Fruit fly (Drosophila melanogaster) whole organism, embryonic: ENCODE results near the gene CG10116.

ENCODE experiments used
- B-H1 ChIP-seq: fragments of 200-800 bp; sonication (Bioruptor generic); IDR thresholded peaks from 3 replicates; pipeline ENCODE4 v1.3.6; 2022; ENCODE audit warnings: missing biosample characterization, missing genetic modification characterization
- Blimp-1 ChIP-seq: fragments of 200-800 bp; sonication (Bioruptor generic); optimal IDR thresholded peaks from 3 replicates; lab custom pipeline; 2018; ENCODE audit warnings: missing biosample characterization, missing genetic modification characterization, mild to moderate bottlenecking, moderate library complexity, missing genetic modification reagents
- CG17361 ChIP-seq: fragments of 200-800 bp; sonication (Bioruptor generic); IDR thresholded peaks from 3 replicates; pipeline ENCODE4 v1.3.6; 2022; ENCODE audit warnings: missing biosample characterization, missing genetic modification characterization
- CG17829 ChIP-seq: fragments of 200-800 bp; optimal IDR thresholded peaks from 2 replicates; lab custom pipeline; 2019; ENCODE audit warnings: missing biosample characterization, mild to moderate bottlenecking, missing genetic modification characterization, moderate library complexity
- Kr ChIP-seq: fragments of 200-800 bp; sonication (Bioruptor generic); optimal IDR thresholded peaks from 2 replicates; lab custom pipeline; 2017; ENCODE audit warnings: missing biosample characterization, mild to moderate bottlenecking, missing genetic modification characterization
- Rfx ChIP-seq: fragments of 200-800 bp; sonication (Bioruptor generic); IDR thresholded peaks from 2 replicates; pipeline ENCODE4 v1.3.6; 2022; ENCODE audit warnings: missing biosample characterization, missing genetic modification characterization
- dysf ChIP-seq: fragments of 200-800 bp; sonication (Bioruptor generic); IDR thresholded peaks from 3 replicates; pipeline ENCODE4 v1.3.6; 2022; ENCODE audit warnings: missing biosample characterization, missing genetic modification characterization
- nmo ChIP-seq: fragments of 200-800 bp; sonication (Bioruptor generic); optimal IDR thresholded peaks from 2 replicates; lab custom pipeline; 2018; ENCODE audit warnings: missing biosample characterization, mild to moderate bottlenecking, missing genetic modification characterization, moderate library complexity
- ranshi ChIP-seq: fragments of 200-800 bp; sonication (Bioruptor generic); IDR thresholded peaks from 2 replicates; pipeline ENCODE4 v1.3.6; 2022; ENCODE audit warnings: missing biosample characterization, missing genetic modification characterization
- sima ChIP-seq: fragments of 200-800 bp; sonication (Bioruptor generic); optimal IDR thresholded peaks from 2 replicates; lab custom pipeline; 2016; ENCODE audit warnings: missing biosample characterization, missing genetic modification characterization
- sug ChIP-seq: fragments of 200-800 bp; optimal IDR thresholded peaks from 2 replicates; lab custom pipeline; 2019; ENCODE audit warnings: missing biosample characterization, mild to moderate bottlenecking, missing genetic modification characterization, moderate library complexity
- zen2 ChIP-seq: fragments of 200-800 bp; sonication (Bioruptor generic); IDR thresholded peaks from 3 replicates; pipeline ENCODE4 v1.3.6; 2022; ENCODE audit warnings: missing biosample characterization, missing genetic modification characterization; ENCODE audit not compliant: partially characterized antibody

- no peak for TF ChIP-seq CG17361
- TF ChIP-seq ranshi (GFP tag; lab: Robert Waterston, UW) = no peak
- TF ChIP-seq nmo = no peak
- TF ChIP-seq CG17829 = no peak
- no peak for TF ChIP-seq sug (tag; lab: Kevin White, UChicago)
- no peak for TF ChIP-seq zen2
- TF ChIP-seq sima = no peak
- no peak for TF ChIP-seq B-H1 (GFP tag; lab: Robert Waterston, UW)
- TF ChIP-seq Kr = no peak
- TF ChIP-seq Blimp-1 = no peak
- no peak for TF ChIP-seq dysf (GFP tag; lab: Robert Waterston, UW)
- no peak for TF ChIP-seq Rfx (GFP tag; lab: Robert Waterston, UW)
Measured at dm6 chr3L:13490689-13491348, 33.8 kb upstream of the CG10116 start.
